Worm (Caenorhabditis elegans) whole organism, L3 larva: ENCODE data around the gene dmd-5.
A peak's percentile ranks its signal among the peaks of the same experiment; 100 is the strongest.

Experiments
- R02D3.7 ChIP-seq: fragments of 150-350 bp; optimal IDR thresholded peaks from 2 replicates; lab custom pipeline; 2014; ENCODE audit warnings: missing biosample characterization, missing genetic modification characterization
- aly-2 ChIP-seq: fragments of 150-350 bp; optimal IDR thresholded peaks from 2 replicates; lab custom pipeline; 2014; ENCODE audit warnings: missing biosample characterization, missing genetic modification characterization
- ama-1 ChIP-seq: fragments of 150-350 bp; optimal IDR thresholded peaks from 2 replicates; lab custom pipeline; 2018
- ceh-16 ChIP-seq: sonication (generic microtip); optimal IDR thresholded peaks from 2 replicates; lab custom pipeline; 2017; ENCODE audit warnings: missing biosample characterization, missing genetic modification characterization
- ceh-82 ChIP-seq: fragments of 150-350 bp; optimal IDR thresholded peaks from 2 replicates; lab custom pipeline; 2014; ENCODE audit warnings: missing biosample characterization, missing genetic modification characterization
- ceh-9 ChIP-seq: sonication (generic microtip); optimal IDR thresholded peaks from 2 replicates; lab custom pipeline; 2018; ENCODE audit warnings: missing biosample characterization, missing genetic modification characterization
- egl-5 ChIP-seq: fragments of 150-350 bp; optimal IDR thresholded peaks from 2 replicates; lab custom pipeline; 2017; ENCODE audit warnings: missing biosample characterization, missing genetic modification reagents, missing genetic modification characterization, inconsistent platforms
- elt-1 ChIP-seq: fragments of 150-350 bp; optimal IDR thresholded peaks from 2 replicates; lab custom pipeline; 2014; ENCODE audit warnings: missing biosample characterization, missing genetic modification characterization
- elt-2 ChIP-seq: sonication (generic microtip); optimal IDR thresholded peaks from 2 replicates; lab custom pipeline; 2016; ENCODE audit warnings: missing genetic modification reagents, mild to moderate bottlenecking, missing genetic modification characterization, missing compliant biosample characterization
- elt-3 ChIP-seq, 3 experiments: fragments of 150-350 bp in 1 of 3; sonication (generic microtip) in 2 of 3; optimal IDR thresholded peaks; 2 replicates in 2 of 3; 4 replicates in 1 of 3; lab custom pipeline; 2014 to 2017; ENCODE audit warnings: missing biosample characterization in 3 of 3, missing genetic modification characterization in 3 of 3
- eor-1 ChIP-seq, 2 experiments: fragments of 150-350 bp; optimal IDR thresholded peaks; 2 replicates each; lab custom pipeline; 2014 to 2018; ENCODE audit warnings: missing biosample characterization in 2 of 2, missing genetic modification characterization in 2 of 2
- fkh-10 ChIP-seq: sonication (generic microtip); optimal IDR thresholded peaks from 2 replicates; lab custom pipeline; 2017; ENCODE audit warnings: missing biosample characterization, missing genetic modification reagents, missing genetic modification characterization
- fkh-2 ChIP-seq: fragments of 150-350 bp; optimal IDR thresholded peaks from 2 replicates; lab custom pipeline; 2014; ENCODE audit warnings: missing biosample characterization, missing genetic modification reagents, missing genetic modification characterization
- fos-1 ChIP-seq: fragments of 150-350 bp; optimal IDR thresholded peaks from 2 replicates; lab custom pipeline; 2014; ENCODE audit warnings: missing biosample characterization, missing genetic modification characterization
- hmg-11 ChIP-seq: sonication (generic microtip); optimal IDR thresholded peaks from 2 replicates; lab custom pipeline; 2016; ENCODE audit warnings: missing genetic modification characterization, missing compliant biosample characterization
- jun-1 ChIP-seq: fragments of 150-350 bp; optimal IDR thresholded peaks from 2 replicates; lab custom pipeline; 2014; ENCODE audit warnings: missing biosample characterization, missing genetic modification reagents, missing genetic modification characterization
- lin-39 ChIP-seq: fragments of 150-350 bp; optimal IDR thresholded peaks from 2 replicates; lab custom pipeline; 2018; ENCODE audit warnings: missing biosample characterization, missing genetic modification reagents, missing genetic modification characterization
- mdl-1 ChIP-seq: fragments of 150-350 bp; optimal IDR thresholded peaks from 2 replicates; lab custom pipeline; 2014; ENCODE audit warnings: missing biosample characterization, missing genetic modification characterization
- mml-1 ChIP-seq: fragments of 150-350 bp; sonication (generic microtip); optimal IDR thresholded peaks from 3 replicates; lab custom pipeline; 2014; ENCODE audit warnings: missing biosample characterization, missing genetic modification characterization
- nhr-12 ChIP-seq: fragments of 150-350 bp; optimal IDR thresholded peaks from 2 replicates; lab custom pipeline; 2014; ENCODE audit warnings: missing biosample characterization, missing genetic modification characterization
- nhr-23 ChIP-seq: fragments of 150-350 bp; optimal IDR thresholded peaks from 2 replicates; lab custom pipeline; 2014; ENCODE audit warnings: missing biosample characterization, missing genetic modification reagents, missing genetic modification characterization
- nhr-237 ChIP-seq: fragments of 150-350 bp; optimal IDR thresholded peaks from 2 replicates; lab custom pipeline; 2014; ENCODE audit warnings: missing biosample characterization, missing genetic modification characterization
- nhr-28 ChIP-seq: fragments of 150-350 bp; optimal IDR thresholded peaks from 2 replicates; lab custom pipeline; 2014; ENCODE audit warnings: missing biosample characterization, missing genetic modification characterization
- nhr-43 ChIP-seq: sonication (generic microtip); optimal IDR thresholded peaks from 2 replicates; lab custom pipeline; 2016; ENCODE audit warnings: mild to moderate bottlenecking, missing genetic modification characterization, missing compliant biosample characterization; ENCODE audit not compliant: poor library complexity, severe bottlenecking
- nhr-76 ChIP-seq: fragments of 150-350 bp; sonication (generic microtip); optimal IDR thresholded peaks from 5 replicates; lab custom pipeline; 2014; ENCODE audit warnings: missing biosample characterization, missing genetic modification characterization
- pqm-1 ChIP-seq: fragments of 150-350 bp; optimal IDR thresholded peaks from 2 replicates; lab custom pipeline; 2017; ENCODE audit warnings: missing biosample characterization, missing genetic modification characterization, inconsistent platforms
- sea-2 ChIP-seq: fragments of 150-350 bp; sonication (generic microtip); optimal IDR thresholded peaks from 4 replicates; lab custom pipeline; 2014; ENCODE audit warnings: missing biosample characterization, missing genetic modification reagents, missing genetic modification characterization
- tbx-2 ChIP-seq: sonication (generic microtip); optimal IDR thresholded peaks from 2 replicates; lab custom pipeline; 2016; ENCODE audit warnings: mild to moderate bottlenecking, missing genetic modification characterization, missing compliant biosample characterization
- unc-62 ChIP-seq: fragments of 150-350 bp; sonication (generic microtip); optimal IDR thresholded peaks from 4 replicates; lab custom pipeline; 2014; ENCODE audit warnings: missing biosample characterization, missing genetic modification reagents, missing genetic modification characterization
- zag-1 ChIP-seq: fragments of 150-350 bp; optimal IDR thresholded peaks from 2 replicates; lab custom pipeline; 2014; ENCODE audit warnings: missing biosample characterization, missing genetic modification characterization
- ztf-11 ChIP-seq: fragments of 150-350 bp; optimal IDR thresholded peaks from 2 replicates; lab custom pipeline; 2014; ENCODE audit warnings: missing biosample characterization, missing genetic modification characterization
- ztf-4 ChIP-seq: fragments of 150-350 bp; optimal IDR thresholded peaks from 2 replicates; lab custom pipeline; 2014; ENCODE audit warnings: missing biosample characterization, missing genetic modification characterization

dmd-5 gene

ce11 chrII:5794195-5794594, 20.2 kb upstream of the dmd-5 start, which contains the start of gene acdh-8:
TSS of gene acdh-8 (plus strand) at chrII:5794495.
- TF ChIP-seq jun-1 (tag; lab: Kevin White, UChicago) (no peak), egl-5 (no peak), sea-2 (GFP tag; lab: Kevin White, UChicago) (no peak), R02D3.7 (no peak), unc-62 (no peak), elt-1 (no peak), ceh-16 (tag; lab: Kevin White, UChicago) (no peak), nhr-28 (no peak), zag-1 (tag; lab: Kevin White, UChicago) (no peak)

DNA sequence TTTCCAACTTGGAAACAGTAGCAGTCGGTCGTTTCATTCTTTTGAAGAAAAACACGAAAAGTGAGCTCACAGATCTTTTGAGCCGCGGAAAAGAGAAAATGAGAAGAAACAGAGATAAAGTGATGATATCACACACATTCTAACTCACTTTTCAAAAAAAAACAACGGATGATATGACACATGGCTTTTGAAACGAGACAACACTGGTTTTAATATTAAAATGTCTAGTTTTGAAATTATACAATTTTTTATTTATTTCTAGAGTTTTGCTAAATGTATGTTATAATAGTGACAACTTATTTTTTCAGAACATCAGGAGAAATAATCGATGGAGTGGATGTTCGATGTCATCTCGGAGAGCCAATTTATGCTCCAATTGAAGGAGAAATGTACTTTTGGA, 18.5 kb upstream of the dmd-5 start, which contains the start of gene K05F1.14:
Gene K05F1.14, minus strand, starts transcription at position 101 of the 400 bp plus-strand sequence.
- no peak for TF ChIP-seq mdl-1 (tag; lab: Kevin White, UChicago)
- TF ChIP-seq ceh-82 = no peak
- TF ChIP-seq hmg-11 = no peak
- no peak for TF ChIP-seq elt-2
- TF ChIP-seq lin-39 = no peak
- no peak for TF ChIP-seq fos-1 (tag; lab: Kevin White, UChicago)
- TF ChIP-seq ceh-9 (tag; lab: Kevin White, UChicago) = no peak
- no peak for TF ChIP-seq fkh-10 (GFP tag; lab: Kevin White, UChicago)
- TF ChIP-seq nhr-23 (tag; lab: Kevin White, UChicago) = no peak
- TF ChIP-seq eor-1 (tag; optimal IDR thresholded peaks at IDR 0.05; lab: Kevin White, UChicago) = no peak
- no peak for TF ChIP-seq elt-3 (tag; optimal IDR thresholded peaks at IDR 0.05; lab: Kevin White, UChicago)
- TF ChIP-seq ztf-11 (tag; lab: Kevin White, UChicago) = no peak
- TF ChIP-seq nhr-43 (tag; lab: Kevin White, UChicago) = no peak

- no peak for TF ChIP-seq ceh-16 (tag; lab: Kevin White, UChicago)
- TF ChIP-seq elt-1 = peak; percentile 39
- TF ChIP-seq lin-39 = peak; percentile 20
- no peak for TF ChIP-seq hmg-11
- peak; percentile 70 for TF ChIP-seq egl-5
Observed at ce11 chrII:5790313-5790773, 16.3 kb upstream of the dmd-5 start, which contains the start of gene lect-2. TSS of gene lect-2 (plus strand) at chrII:5790723.

- TF ChIP-seq nhr-28 (no peak), fos-1 (tag; lab: Kevin White, UChicago) (no peak), pqm-1 (tag; lab: Kevin White, UChicago) (no peak), nhr-76 (tag; lab: Kevin White, UChicago) (no peak), jun-1 (tag; lab: Kevin White, UChicago) (no peak), ztf-11 (tag; lab: Kevin White, UChicago) (no peak), nhr-237 (tag; lab: Kevin White, UChicago) (no peak), mml-1 (no peak), nhr-43 (tag; lab: Kevin White, UChicago) (no peak), tbx-2 (no peak), eor-1 (tag; optimal IDR thresholded peaks at IDR 0.05; lab: Kevin White, UChicago) (no peak), mdl-1 (tag; lab: Kevin White, UChicago) (no peak), nhr-23 (tag; lab: Kevin White, UChicago) (no peak), R02D3.7 (no peak), unc-62 (no peak), zag-1 (tag; lab: Kevin White, UChicago) (no peak), nhr-12 (tag; lab: Kevin White, UChicago) (no peak), ama-1 (no peak), fkh-2 (tag; lab: Kevin White, UChicago) (no peak), ceh-82 (no peak)
Observed at ce11 chrII:5788815-5789214, 14.8 kb upstream of the dmd-5 start, which contains the start of gene K05F1.13. TSS of gene K05F1.13 (plus strand) at chrII:5789115.

- no peak for TF ChIP-seq nhr-43 (tag; lab: Kevin White, UChicago)
- no peak for TF ChIP-seq eor-1 (tag; optimal IDR thresholded peaks at IDR 0.05; lab: Kevin White, UChicago)
- no peak for TF ChIP-seq aly-2 (tag; lab: Kevin White, UChicago)
- TF ChIP-seq fkh-2 (tag; lab: Kevin White, UChicago) = no peak
- no peak for TF ChIP-seq ama-1
- TF ChIP-seq mml-1 = no peak
- no peak for TF ChIP-seq ceh-16 (tag; lab: Kevin White, UChicago)
- TF ChIP-seq ztf-4 (tag; lab: Kevin White, UChicago) = no peak
- TF ChIP-seq mdl-1 (tag; lab: Kevin White, UChicago) = no peak
- TF ChIP-seq, all 47 proteins: peak for 0
Observed at ce11 chrII:5785504-5785903, 11.5 kb upstream of the dmd-5 start.
